Worm (Caenorhabditis elegans) whole organism, L2 larva: ENCODE data around the gene fbxc-54.

Experiments
- F13H6.1 ChIP-seq: sonication (generic microtip); optimal IDR thresholded peaks from 2 replicates; lab custom pipeline; 2016; ENCODE audit warnings: missing genetic modification characterization, missing compliant biosample characterization
- R02D3.7 ChIP-seq: fragments of 150-350 bp; optimal IDR thresholded peaks from 2 replicates; lab custom pipeline; 2014; ENCODE audit warnings: missing biosample characterization, missing genetic modification characterization
- Y55F3AM.14 ChIP-seq: fragments of 200-800 bp; sonication (Bioruptor generic); optimal IDR thresholded peaks from 2 replicates; lab custom pipeline; 2018; ENCODE audit warnings: mild to moderate bottlenecking, missing genetic modification characterization, missing compliant biosample characterization
- alr-1 ChIP-seq: fragments of 150-350 bp; optimal IDR thresholded peaks from 2 replicates; lab custom pipeline; 2014; ENCODE audit warnings: missing biosample characterization, missing genetic modification characterization
- aly-2 ChIP-seq: fragments of 150-350 bp; optimal IDR thresholded peaks from 2 replicates; lab custom pipeline; 2014; ENCODE audit warnings: missing biosample characterization, missing genetic modification characterization
- ama-1 ChIP-seq: fragments of 150-350 bp; optimal IDR thresholded peaks from 2 replicates; lab custom pipeline; 2018; ENCODE audit warnings: inconsistent platforms
- blmp-1 ChIP-seq: sonication (generic microtip); optimal IDR thresholded peaks from 2 replicates; lab custom pipeline; 2017; ENCODE audit warnings: missing genetic modification characterization, mild to moderate bottlenecking, missing compliant biosample characterization, antibody characterized with exemption, moderate library complexity; ENCODE audit not compliant: insufficient read depth
- ceh-16 ChIP-seq: fragments of 150-350 bp; optimal IDR thresholded peaks from 2 replicates; lab custom pipeline; 2014; ENCODE audit warnings: missing biosample characterization, missing genetic modification characterization
- ceh-82 ChIP-seq: fragments of 150-350 bp; optimal IDR thresholded peaks from 2 replicates; lab custom pipeline; 2014; ENCODE audit warnings: missing biosample characterization, missing genetic modification characterization
- dmd-4 ChIP-seq: sonication (generic microtip); optimal IDR thresholded peaks from 2 replicates; lab custom pipeline; 2017; ENCODE audit warnings: missing biosample characterization, missing genetic modification characterization
- elt-3 ChIP-seq: sonication (generic microtip); optimal IDR thresholded peaks from 2 replicates; lab custom pipeline; 2017; ENCODE audit warnings: missing biosample characterization, missing genetic modification characterization
- fos-1 ChIP-seq: fragments of 150-350 bp; optimal IDR thresholded peaks from 2 replicates; lab custom pipeline; 2014; ENCODE audit warnings: missing biosample characterization, missing genetic modification characterization
- lin-13 ChIP-seq: fragments of 150-350 bp; optimal IDR thresholded peaks from 2 replicates; lab custom pipeline; 2014; ENCODE audit warnings: missing biosample characterization, missing genetic modification reagents, missing genetic modification characterization
- lin-39 ChIP-seq: fragments of 150-350 bp; optimal IDR thresholded peaks from 2 replicates; lab custom pipeline; 2014; ENCODE audit warnings: missing biosample characterization, missing genetic modification reagents, missing genetic modification characterization
- lsy-2 ChIP-seq, 2 experiments: fragments of 150-350 bp in 1 of 2; sonication (generic microtip) in 1 of 2; optimal IDR thresholded peaks; 2 replicates each; lab custom pipeline; 2014 to 2017; ENCODE audit warnings: missing biosample characterization in 2 of 2, missing genetic modification characterization in 2 of 2
- mab-5 ChIP-seq: fragments of 150-350 bp; optimal IDR thresholded peaks from 2 replicates; lab custom pipeline; 2014; ENCODE audit warnings: missing biosample characterization, missing genetic modification characterization
- mbf-1 ChIP-seq: sonication (generic microtip); optimal IDR thresholded peaks from 2 replicates; lab custom pipeline; 2017; ENCODE audit warnings: missing biosample characterization, missing genetic modification characterization
- nhr-10 ChIP-seq: sonication (generic microtip); optimal IDR thresholded peaks from 2 replicates; lab custom pipeline; 2017; ENCODE audit warnings: missing biosample characterization, missing genetic modification characterization
- nhr-11 ChIP-seq: fragments of 150-350 bp; optimal IDR thresholded peaks from 2 replicates; lab custom pipeline; 2014; ENCODE audit warnings: missing biosample characterization, missing genetic modification characterization
- nhr-12 ChIP-seq: fragments of 150-350 bp; optimal IDR thresholded peaks from 2 replicates; lab custom pipeline; 2014; ENCODE audit warnings: missing biosample characterization, missing genetic modification characterization
- nhr-129 ChIP-seq: fragments of 150-350 bp; optimal IDR thresholded peaks from 2 replicates; lab custom pipeline; 2014; ENCODE audit warnings: missing biosample characterization, missing genetic modification characterization
- nhr-21 ChIP-seq: fragments of 150-350 bp; optimal IDR thresholded peaks from 2 replicates; lab custom pipeline; 2014; ENCODE audit warnings: missing biosample characterization, missing genetic modification characterization
- nhr-25 ChIP-seq: fragments of 150-350 bp; sonication (generic microtip); optimal IDR thresholded peaks from 3 replicates; lab custom pipeline; 2014; ENCODE audit warnings: missing biosample characterization, missing genetic modification characterization
- peb-1 ChIP-seq: fragments of 150-350 bp; optimal IDR thresholded peaks from 2 replicates; lab custom pipeline; 2014; ENCODE audit warnings: missing biosample characterization, missing genetic modification characterization
- sma-3 ChIP-seq: sonication (generic microtip); optimal IDR thresholded peaks from 2 replicates; lab custom pipeline; 2016; ENCODE audit warnings: missing genetic modification reagents, missing genetic modification characterization, missing compliant biosample characterization
- snpc-4 ChIP-seq: fragments of 150-350 bp; optimal IDR thresholded peaks from 2 replicates; lab custom pipeline; 2014; ENCODE audit warnings: missing biosample characterization, missing genetic modification characterization
- unc-39 ChIP-seq: fragments of 150-350 bp; optimal IDR thresholded peaks from 2 replicates; lab custom pipeline; 2014; ENCODE audit warnings: missing biosample characterization, missing genetic modification characterization
- unc-55 ChIP-seq: fragments of 150-350 bp; sonication (generic microtip); optimal IDR thresholded peaks from 3 replicates; lab custom pipeline; 2014; ENCODE audit warnings: missing biosample characterization, missing genetic modification reagents, missing genetic modification characterization
- zag-1 ChIP-seq: fragments of 150-350 bp; optimal IDR thresholded peaks from 2 replicates; lab custom pipeline; 2014; ENCODE audit warnings: missing biosample characterization, missing genetic modification characterization
- ztf-11 ChIP-seq: sonication (generic microtip); optimal IDR thresholded peaks from 2 replicates; lab custom pipeline; 2017; ENCODE audit warnings: missing biosample characterization, missing genetic modification characterization
- ztf-4 ChIP-seq: fragments of 150-350 bp; optimal IDR thresholded peaks from 2 replicates; lab custom pipeline; 2014; ENCODE audit warnings: missing biosample characterization, missing genetic modification characterization

Gene fbxc-54

DNA sequence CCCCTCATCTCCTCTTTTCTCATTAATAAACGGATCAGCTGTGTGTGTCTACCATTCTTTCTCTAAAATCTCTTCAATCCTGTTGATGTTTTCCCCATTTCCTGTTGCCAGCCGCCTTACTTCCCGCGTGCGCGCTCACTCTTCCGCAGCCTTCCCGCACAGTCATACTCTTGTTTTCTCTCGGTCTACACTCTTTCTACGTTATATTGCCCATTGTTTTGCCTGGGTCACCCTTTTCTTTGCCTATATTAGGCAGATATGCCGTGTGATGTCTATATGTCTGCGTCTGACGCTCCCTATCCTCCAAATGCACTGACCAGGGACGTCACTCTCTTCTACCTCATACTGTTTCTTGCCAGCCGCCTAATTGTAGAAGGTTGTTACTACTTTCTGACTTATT lies 34.8 kb downstream of the fbxc-54 start (continued):
- TF ChIP-seq zag-1 (tag; lab: Kevin White, UChicago) (no peak), blmp-1 (tag; lab: Kevin White, UChicago) (peak; percentile 63), lin-13 (GFP tag; lab: Kevin White, UChicago) (no peak), elt-3 (no peak), nhr-25 (tag; lab: Kevin White, UChicago) (peak; percentile 73), Y55F3AM.14 (GFP tag; lab: Kevin White, UChicago) (peak; percentile 23), unc-55 (GFP tag; lab: Kevin White, UChicago) (no peak), ama-1 (lab: Kevin White, UChicago) (no peak)

DNA sequence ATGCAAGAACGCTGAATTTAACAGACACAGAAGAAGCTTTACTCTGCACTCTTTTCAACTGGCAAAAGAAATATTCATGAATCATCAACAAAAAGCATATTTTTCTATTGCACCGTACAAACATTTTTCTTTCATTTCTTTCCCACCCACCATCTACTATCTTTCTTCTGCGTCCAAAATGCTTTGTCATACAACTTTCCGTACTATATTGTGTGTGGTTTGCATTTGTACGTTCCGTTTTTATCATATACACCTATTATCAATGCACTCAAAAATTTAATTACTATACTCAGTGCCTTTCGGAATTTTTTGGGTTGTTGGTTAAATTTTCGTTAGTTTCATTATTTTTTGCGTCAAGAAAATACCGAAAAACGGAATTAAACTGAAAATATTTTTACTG lies 36.1 kb downstream of the fbxc-54 start:
- TF ChIP-seq nhr-21 (tag; lab: Kevin White, UChicago) (no peak), fos-1 (tag; lab: Kevin White, UChicago) (peak; percentile 91)

DNA sequence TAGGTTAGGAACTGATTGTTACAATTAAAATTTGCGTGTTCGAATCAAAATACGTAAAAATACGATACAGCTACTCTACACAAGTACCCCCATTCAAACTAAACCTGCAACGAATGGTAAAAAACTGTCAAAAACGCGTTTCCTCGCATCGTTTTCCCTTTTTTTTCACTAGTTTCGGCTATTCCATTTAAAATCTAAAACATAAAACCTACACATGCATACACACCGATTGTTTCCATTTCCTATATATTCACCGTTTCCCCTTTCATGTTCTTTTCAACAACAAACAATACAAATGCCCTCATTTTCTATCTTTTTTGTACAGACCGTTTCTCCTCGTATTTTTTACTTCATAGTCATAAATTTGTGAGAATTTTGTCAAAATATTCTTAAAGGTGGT lies 37.2 kb downstream of the fbxc-54 start:
- TF ChIP-seq dmd-4 (tag; lab: Kevin White, UChicago) = no peak
- no peak for TF ChIP-seq ztf-4 (tag; lab: Kevin White, UChicago)
- no peak for TF ChIP-seq R02D3.7 (tag; lab: Kevin White, UChicago)

DNA sequence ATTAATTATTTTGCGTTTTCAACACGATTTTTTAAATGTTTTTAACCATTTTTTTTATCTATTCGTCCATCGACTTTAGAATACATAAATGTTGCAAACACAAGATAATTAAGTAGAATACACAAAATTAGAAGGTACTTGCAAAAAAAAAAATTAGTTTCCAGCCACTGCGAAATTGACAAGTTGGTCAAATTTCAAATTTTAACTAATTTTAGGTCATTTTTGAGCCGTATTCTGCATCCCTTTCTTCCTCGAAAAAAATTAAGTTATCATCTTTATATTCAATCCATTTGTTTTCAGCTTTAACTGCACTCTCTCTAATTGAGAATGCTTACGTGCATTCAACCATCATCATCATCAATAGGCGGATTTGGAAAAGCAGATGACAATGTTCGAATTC lies 37.8 kb downstream of the fbxc-54 start, which contains the start of gene egl-26:
Gene egl-26, plus strand, starts transcription at position 301 of the 400 bp plus-strand sequence.
- TF ChIP-seq nhr-11 (tag; lab: Kevin White, UChicago) (no peak), mab-5 (tag; lab: Kevin White, UChicago) (no peak), aly-2 (tag; lab: Kevin White, UChicago) (no peak), nhr-12 (tag; lab: Kevin White, UChicago) (no peak), lin-39 (no peak), sma-3 (GFP tag; lab: Kevin White, UChicago) (no peak), ceh-82 (tag; lab: Kevin White, UChicago) (no peak), Y55F3AM.14 (GFP tag; lab: Kevin White, UChicago) (no peak), ceh-16 (tag; lab: Kevin White, UChicago) (no peak), dmd-4 (tag; lab: Kevin White, UChicago) (no peak), unc-39 (tag; lab: Kevin White, UChicago) (no peak), ztf-11 (tag; lab: Kevin White, UChicago) (no peak), blmp-1 (tag; lab: Kevin White, UChicago) (no peak), ama-1 (lab: Kevin White, UChicago) (no peak), lsy-2 (tag; optimal IDR thresholded peaks at IDR 0.05; lab: Kevin White, UChicago) (no peak), nhr-25 (tag; lab: Kevin White, UChicago) (no peak), mbf-1 (tag; lab: Kevin White, UChicago) (no peak), lin-13 (GFP tag; lab: Kevin White, UChicago) (no peak)
- TF ChIP-seq, all 48 proteins: peak for 0

DNA sequence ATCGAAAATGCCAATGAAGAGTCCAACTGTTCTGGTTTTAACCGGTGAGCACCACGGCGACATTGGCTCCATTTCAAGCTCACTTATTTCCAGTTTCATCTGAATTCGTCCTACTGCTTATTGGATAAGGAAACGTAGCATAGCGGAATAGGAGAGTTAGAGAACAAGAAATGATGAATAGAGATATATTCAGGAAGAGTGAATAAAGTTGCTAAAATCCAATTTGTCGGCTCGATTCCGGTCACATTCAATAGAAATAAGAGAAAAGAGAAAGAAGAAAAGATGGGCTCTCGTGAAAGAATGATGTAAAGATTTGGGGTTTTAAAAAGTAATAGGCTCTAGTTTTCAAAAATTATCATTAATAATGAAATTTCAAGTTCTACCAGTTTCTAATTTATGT lies 41.8 kb downstream of the fbxc-54 start:
- peak; percentile 6 for TF ChIP-seq F13H6.1
- no peak for TF ChIP-seq zag-1 (tag; lab: Kevin White, UChicago)

DNA sequence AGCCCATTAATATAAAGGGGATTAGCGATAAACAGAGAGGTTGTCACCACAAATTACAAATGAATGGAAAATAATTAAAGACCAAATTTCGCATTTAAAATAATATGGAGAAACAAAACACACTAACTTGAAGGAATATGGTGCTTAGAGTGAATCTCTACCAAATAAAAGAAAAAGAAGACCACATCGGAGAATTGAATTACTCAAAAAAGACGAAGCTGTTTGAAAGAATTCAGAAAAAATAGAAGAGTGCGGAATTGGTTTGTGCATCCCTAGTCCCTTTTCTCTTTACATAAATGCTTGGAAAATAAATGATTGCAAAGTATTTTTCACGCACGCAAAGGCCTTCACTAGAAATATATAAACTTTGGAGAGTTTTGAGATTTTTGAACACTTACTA lies 42.4 kb downstream of the fbxc-54 start:
- TF ChIP-seq R02D3.7 (tag; lab: Kevin White, UChicago) (no peak), snpc-4 (tag; lab: Kevin White, UChicago) (no peak), nhr-10 (tag; lab: Kevin White, UChicago) (no peak), blmp-1 (tag; lab: Kevin White, UChicago) (no peak), alr-1 (no peak), nhr-129 (no peak), ceh-82 (tag; lab: Kevin White, UChicago) (no peak), dmd-4 (tag; lab: Kevin White, UChicago) (no peak), lin-39 (no peak), elt-3 (no peak), lin-13 (GFP tag; lab: Kevin White, UChicago) (no peak), peb-1 (tag; lab: Kevin White, UChicago) (no peak), ama-1 (lab: Kevin White, UChicago) (no peak), nhr-12 (tag; lab: Kevin White, UChicago) (no peak)
